Worm (Caenorhabditis elegans): Measurements from ENCODE around the gene Y111B2A.21.

The Y111B2A.21 gene

DNA sequence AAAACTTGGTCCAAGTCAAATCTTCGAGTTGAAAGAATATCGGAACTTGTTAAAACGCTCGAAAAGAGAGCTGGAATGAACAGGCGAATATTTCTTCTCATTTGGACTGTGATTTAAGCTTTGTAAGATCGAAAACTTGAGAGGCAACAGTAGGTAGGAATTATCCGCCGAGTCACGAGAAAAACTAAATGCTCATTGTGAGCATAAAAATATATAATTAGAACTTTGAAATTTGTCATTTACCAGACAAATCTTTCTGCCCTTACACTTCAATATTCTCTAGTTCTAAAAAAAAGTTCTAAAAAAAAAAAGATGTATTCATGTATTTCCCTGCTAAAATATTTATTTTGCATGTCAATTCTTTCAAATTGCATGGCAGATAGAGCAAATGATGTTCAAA, 18.0 kb downstream of the Y111B2A.21 start, which contains the start of the genes irld-19 and irld-61:
Gene irld-19, minus strand, starts transcription at position 101 of the 400 bp plus-strand sequence.
Gene irld-61, plus strand, starts transcription at position 313 of the 400 bp plus-strand sequence.
- TF ChIP-seq nhr-12 (tag; optimal IDR thresholded peaks at IDR 0.05) (no peak), ces-1 (GFP tag; optimal IDR thresholded peaks at IDR 0.05) (no peak), nhr-47 (tag; optimal IDR thresholded peaks at IDR 0.05) (no peak), vab-15 (tag; optimal IDR thresholded peaks at IDR 0.05) (no peak), aly-2 (tag; optimal IDR thresholded peaks at IDR 0.05) (no peak), hlh-4 (tag; optimal IDR thresholded peaks at IDR 0.05) (no peak), nhr-77 (tag; optimal IDR thresholded peaks at IDR 0.05) (no peak), ceh-63 (GFP tag; optimal IDR thresholded peaks at IDR 0.05) (no peak), lin-13 (GFP tag; optimal IDR thresholded peaks at IDR 0.05) (no peak), ceh-88 (GFP tag; IDR thresholded peaks at IDR 0.05) (no peak), lin-15B (tag; optimal IDR thresholded peaks at IDR 0.05) (no peak), irx-1 (tag; optimal IDR thresholded peaks at IDR 0.05) (no peak), lin-39 (tag; optimal IDR thresholded peaks at IDR 0.05) (no peak), tlp-1 (tag; optimal IDR thresholded peaks at IDR 0.05) (no peak), ceh-90 (tag; optimal IDR thresholded peaks at IDR 0.05) (no peak), nhr-90 (tag; optimal IDR thresholded peaks at IDR 0.05; ENCODE audit: poor library complexity) (no peak), blmp-1 (tag; optimal IDR thresholded peaks at IDR 0.05) (no peak)

DNA sequence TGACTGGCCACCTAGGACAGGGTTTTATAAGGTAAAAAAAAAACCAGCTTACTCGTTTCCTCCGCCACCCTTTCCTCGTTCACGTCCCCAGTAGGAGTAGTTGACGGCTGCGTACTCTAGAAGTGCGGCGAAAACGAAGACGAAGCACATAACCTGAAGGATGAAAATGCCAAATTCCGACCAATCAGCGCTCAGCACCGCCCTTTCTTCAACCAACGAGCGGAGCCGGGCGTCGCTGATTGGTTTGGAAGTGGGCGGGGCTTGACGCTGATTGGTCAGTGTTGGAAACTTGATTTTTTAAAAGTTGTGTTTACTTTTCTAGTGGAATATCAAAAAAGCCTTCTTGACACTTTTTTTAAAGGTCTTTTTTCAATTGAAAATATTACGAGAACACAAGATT, 27.5 kb downstream of the Y111B2A.21 start:
- TF ChIP-seq efl-1 (optimal IDR thresholded peaks at IDR 0.05) (no peak), efl-1 (GFP tag; optimal IDR thresholded peaks at IDR 0.05 in 1 of 2) (peak in 1 of 2 experiments; percentile 76), unc-86 (tag; optimal IDR thresholded peaks at IDR 0.05) (no peak)

DNA sequence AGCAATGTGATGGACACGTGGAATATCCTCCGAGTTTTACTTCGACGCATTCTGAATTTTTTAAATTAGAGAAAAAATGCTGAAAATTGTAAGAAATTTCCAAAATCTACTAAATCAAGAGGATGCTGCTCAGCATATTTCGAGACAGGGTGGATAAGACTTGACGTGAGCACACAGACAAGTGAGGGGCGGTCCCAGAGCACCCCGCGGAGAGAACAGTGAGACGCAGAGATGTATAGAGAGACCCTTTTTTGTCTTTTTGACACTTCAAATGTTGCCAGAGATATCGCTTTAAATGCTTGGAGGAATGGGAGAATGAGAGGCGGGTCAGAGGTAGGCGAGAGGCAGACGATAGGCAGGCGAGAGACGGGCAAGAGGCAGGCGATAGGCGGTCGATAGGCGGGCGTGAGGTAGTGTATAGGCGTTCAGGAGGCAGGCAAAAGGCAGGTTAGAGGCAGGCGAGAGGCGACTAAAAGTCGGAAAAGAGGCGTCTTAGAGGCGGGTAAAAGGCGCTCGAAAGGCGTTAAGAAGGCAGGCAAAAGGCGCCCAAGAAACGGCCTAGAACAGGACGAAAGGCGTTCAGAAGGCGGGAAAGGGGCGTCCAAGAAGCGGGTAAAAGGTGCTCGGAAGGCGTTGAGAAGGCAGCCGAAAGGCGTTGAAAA, 33.6 kb downstream of the Y111B2A.21 start, which contains the start of gene gab-1:
Gene gab-1, minus strand, starts transcription at position 51 of the 662 bp plus-strand sequence.
- TF ChIP-seq zip-4 (GFP tag; optimal IDR thresholded peaks at IDR 0.05), result no peak
- TF ChIP-seq dsc-1 (tag; optimal IDR thresholded peaks at IDR 0.05), result no peak
- TF ChIP-seq elt-2 (tag; optimal IDR thresholded peaks at IDR 0.05), result no peak
- no peak for TF ChIP-seq ztf-4 (tag; optimal IDR thresholded peaks at IDR 0.05)
- TF ChIP-seq unc-130 (tag; optimal IDR thresholded peaks at IDR 0.05), result no peak
- no peak for TF ChIP-seq fkh-4 (tag; optimal IDR thresholded peaks at IDR 0.05; ENCODE audit: borderline replicate concordance)
- no peak for TF ChIP-seq efl-3 (GFP tag; optimal IDR thresholded peaks at IDR 0.05)
- no peak for TF ChIP-seq nhr-12 (tag; optimal IDR thresholded peaks at IDR 0.05)
- no peak for TF ChIP-seq lin-15B (tag; optimal IDR thresholded peaks at IDR 0.05)

DNA sequence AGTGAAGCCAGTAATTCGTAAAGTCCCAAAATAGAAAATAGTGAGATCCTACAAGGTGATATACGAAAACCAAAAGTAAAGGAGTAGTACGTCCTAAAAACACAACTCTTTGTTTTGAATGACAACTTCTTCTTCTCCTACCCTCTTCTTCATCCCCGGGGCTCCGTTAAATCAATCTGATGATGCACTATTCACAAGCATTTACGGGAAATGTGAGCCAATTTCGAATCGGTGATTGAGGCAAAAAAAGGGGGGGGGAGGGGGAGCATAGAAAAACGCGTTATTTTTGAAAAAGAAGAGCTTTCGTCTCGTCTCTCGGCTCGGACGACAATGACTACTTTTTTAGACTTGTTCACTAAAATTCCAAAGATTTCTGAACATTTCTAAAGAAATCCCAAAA, 37.7 kb downstream of the Y111B2A.21 start:
- TF ChIP-seq alr-1 (tag; optimal IDR thresholded peaks at IDR 0.05; ENCODE audit: borderline replicate concordance) (no peak), fkh-10 (GFP tag; optimal IDR thresholded peaks at IDR 0.05) (peak; percentile 82)

- TF ChIP-seq mep-1 (tag; optimal IDR thresholded peaks at IDR 0.05) (no peak), lir-3 (tag; optimal IDR thresholded peaks at IDR 0.05; ENCODE audit: poor library complexity) (no peak), Y116A8C.19 (tag; optimal IDR thresholded peaks at IDR 0.05; ENCODE audit: borderline replicate concordance) (no peak), dpl-1 (GFP tag; optimal IDR thresholded peaks at IDR 0.05) (no peak), lin-35 (GFP tag; optimal IDR thresholded peaks at IDR 0.05) (no peak), fos-1 (tag; optimal IDR thresholded peaks at IDR 0.05) (no peak), dsc-1 (tag; optimal IDR thresholded peaks at IDR 0.05) (no peak), ces-1 (GFP tag; optimal IDR thresholded peaks at IDR 0.05) (no peak), nhr-84 (tag; optimal IDR thresholded peaks at IDR 0.05) (no peak), hlh-4 (tag; optimal IDR thresholded peaks at IDR 0.05) (no peak), mef-2 (tag; optimal IDR thresholded peaks at IDR 0.05) (no peak), pax-3 (tag; optimal IDR thresholded peaks at IDR 0.05) (no peak), hpl-2 (GFP tag; optimal IDR thresholded peaks at IDR 0.05) (no peak), sup-37 (GFP tag; optimal IDR thresholded peaks at IDR 0.05) (no peak)
Observed at ce11 chrIII:12784854-12785253, 38.6 kb downstream of the Y111B2A.21 start, which contains the start of gene lgc-37. TSS of gene lgc-37 (plus strand) at chrIII:12785154.
